Fruit fly (Drosophila melanogaster): ENCODE results near the gene CG43707.

CG43707 gene

DNA sequence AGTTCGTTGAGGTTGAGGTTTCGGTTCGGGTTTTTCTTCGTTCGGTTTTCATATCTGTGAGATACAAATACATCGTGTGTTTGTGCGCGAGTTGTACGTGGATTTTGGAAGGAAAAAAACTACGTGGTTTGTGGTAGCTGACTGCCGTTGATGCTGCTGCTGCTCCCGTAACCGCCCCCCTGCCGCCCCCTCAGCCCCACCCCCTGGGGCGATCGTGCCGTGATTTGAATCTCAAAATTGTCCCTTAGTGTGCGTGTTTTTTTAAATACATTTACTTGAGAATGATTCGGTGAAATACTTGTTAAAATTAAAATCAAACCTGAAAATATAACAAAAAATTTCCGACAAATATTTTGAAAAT is 15.0 kb downstream of the CG43707 start:
- no peak for TF ChIP-seq CG12605 (GFP tag; IDR thresholded peaks at IDR 0.05)
- TF ChIP-seq fd96Ca (GFP tag; IDR thresholded peaks at IDR 0.05): 0 out of 3 replicates have a peak, but pooled peaks have one; percentile 12
- no peak for TF ChIP-seq gl (tag; optimal IDR thresholded peaks at IDR 0.05)
- no peak for TF ChIP-seq Pif1A (GFP tag; optimal IDR thresholded peaks at IDR 0.05)
- TF ChIP-seq CG4496 (GFP tag; IDR thresholded peaks at IDR 0.05): peak; percentile 21; the same call in 1 of the 3 replicates
- TF ChIP-seq rn (GFP tag; IDR thresholded peaks at IDR 0.05): no peak

DNA sequence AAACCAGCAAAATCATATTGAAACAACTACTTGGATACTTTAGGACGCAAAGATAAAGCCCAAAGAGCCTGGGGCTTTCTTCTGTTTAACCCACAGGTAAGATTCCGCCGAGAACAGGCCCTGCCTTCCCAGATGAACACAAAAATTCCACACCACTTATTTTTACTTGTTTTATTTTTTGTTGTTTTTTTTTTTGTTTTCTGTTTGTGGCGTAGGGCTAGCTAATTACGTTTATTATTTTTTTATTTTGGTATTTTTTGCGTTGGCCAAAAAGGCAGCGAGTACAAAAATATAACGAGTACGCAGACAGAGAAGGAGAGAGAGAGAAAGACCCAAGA is 15.5 kb downstream of the CG43707 start:
- TF ChIP-seq CG12605 (GFP tag; IDR thresholded peaks at IDR 0.05) (0 out of 2 replicates have a peak, but pooled peaks have one; percentile 13), Pif1A (GFP tag; optimal IDR thresholded peaks at IDR 0.05) (peak; percentile 9), CG9948 (tag; optimal IDR thresholded peaks at IDR 0.05) (no peak)

- TF ChIP-seq EcR (GFP tag; optimal IDR thresholded peaks at IDR 0.05) (peak; percentile 89), CG10348 (GFP tag; IDR thresholded peaks at IDR 0.05) (no peak), CG14655 (GFP tag; optimal IDR thresholded peaks at IDR 0.05) (peak; percentile 82), D1 (tag; optimal IDR thresholded peaks at IDR 0.05) (peak; percentile 69), Snoo (tag; optimal IDR thresholded peaks at IDR 0.05) (peak; percentile 58), CG17806 (tag; optimal IDR thresholded peaks at IDR 0.05) (peak; percentile 67), CG32121 (GFP tag; IDR thresholded peaks at IDR 0.05) (peak; percentile 46; the same call in 1 of the 2 replicates), rn (GFP tag; IDR thresholded peaks at IDR 0.05) (no peak; the same call in 1 of the 2 replicates), Pif1B (GFP tag; optimal IDR thresholded peaks at IDR 0.05) (peak; percentile 74), gl (tag; optimal IDR thresholded peaks at IDR 0.05) (peak; percentile 15), CG9948 (tag; optimal IDR thresholded peaks at IDR 0.05) (peak; percentile 70), CG13204 (GFP tag; optimal IDR thresholded peaks at IDR 0.05) (peak; percentile 90), fd96Ca (GFP tag; IDR thresholded peaks at IDR 0.05) (peak; percentile 73), CG12605 (GFP tag; IDR thresholded peaks at IDR 0.05) (0 out of 2 replicates have a peak, but pooled peaks have one; percentile 8), CG34367 (tag; optimal IDR thresholded peaks at IDR 0.05) (peak; percentile 61), Pif1A (GFP tag; optimal IDR thresholded peaks at IDR 0.05) (peak; percentile 53), CG8159 (tag; optimal IDR thresholded peaks at IDR 0.05) (peak; percentile 83), CG4496 (GFP tag; IDR thresholded peaks at IDR 0.05) (peak; percentile 20; the same call in 1 of the 3 replicates), CG8301 (tag; optimal IDR thresholded peaks at IDR 0.05) (peak; percentile 69), Ets98B (GFP tag; IDR thresholded peaks at IDR 0.05) (peak; percentile 43), CG15710 (tag; optimal IDR thresholded peaks at IDR 0.05) (peak; percentile 76)
Measured at dm6 chr2L:3772937-3773623, 16.0 kb downstream of the CG43707 start.

dm6 chr2L:3773624-3773978 is 16.5 kb downstream of the CG43707 start:
- TF ChIP-seq CG17806 (tag; optimal IDR thresholded peaks at IDR 0.05) (no peak), CG34367 (tag; optimal IDR thresholded peaks at IDR 0.05) (no peak), CG9948 (tag; optimal IDR thresholded peaks at IDR 0.05) (no peak), fd96Ca (GFP tag; IDR thresholded peaks at IDR 0.05) (0 out of 3 replicates have a peak, but pooled peaks have one; percentile 11), EcR (GFP tag; optimal IDR thresholded peaks at IDR 0.05) (peak; percentile 70), CG4496 (GFP tag; IDR thresholded peaks at IDR 0.05) (no peak), CG32121 (GFP tag; IDR thresholded peaks at IDR 0.05) (no peak), CG8159 (tag; optimal IDR thresholded peaks at IDR 0.05) (no peak)

- TF ChIP-seq CG17806 (tag; optimal IDR thresholded peaks at IDR 0.05): peak; percentile 61
- peak; percentile 34 for TF ChIP-seq CG8301 (tag; optimal IDR thresholded peaks at IDR 0.05)
- no peak for TF ChIP-seq EcR (GFP tag; optimal IDR thresholded peaks at IDR 0.05)
- TF ChIP-seq Pif1A (GFP tag; optimal IDR thresholded peaks at IDR 0.05): peak; percentile 41
- TF ChIP-seq rn (GFP tag; IDR thresholded peaks at IDR 0.05): 0 out of 2 replicates have a peak, but pooled peaks have one; percentile 5
- no peak for TF ChIP-seq CG12605 (GFP tag; IDR thresholded peaks at IDR 0.05)
- no peak for TF ChIP-seq fd96Ca (GFP tag; IDR thresholded peaks at IDR 0.05)
- TF ChIP-seq CG13204 (GFP tag; optimal IDR thresholded peaks at IDR 0.05): no peak
- TF ChIP-seq CG15710 (tag; optimal IDR thresholded peaks at IDR 0.05): peak; percentile 47
- TF ChIP-seq CG14655 (GFP tag; optimal IDR thresholded peaks at IDR 0.05): peak; percentile 58
- no peak for TF ChIP-seq Ets98B (GFP tag; IDR thresholded peaks at IDR 0.05)
- no peak for TF ChIP-seq gl (tag; optimal IDR thresholded peaks at IDR 0.05)
- TF ChIP-seq D1 (tag; optimal IDR thresholded peaks at IDR 0.05): no peak
- TF ChIP-seq CG32121 (GFP tag; IDR thresholded peaks at IDR 0.05): no peak
- TF ChIP-seq CG8159 (tag; optimal IDR thresholded peaks at IDR 0.05): peak; percentile 67
- TF ChIP-seq CG4496 (GFP tag; IDR thresholded peaks at IDR 0.05): peak; percentile 20; the same call in 1 of the 3 replicates
- TF ChIP-seq CG34367 (tag; optimal IDR thresholded peaks at IDR 0.05): peak; percentile 17
- peak; percentile 63 for TF ChIP-seq CG9948 (tag; optimal IDR thresholded peaks at IDR 0.05)
- no peak for TF ChIP-seq Snoo (tag; optimal IDR thresholded peaks at IDR 0.05)
- no peak for TF ChIP-seq Pif1B (GFP tag; optimal IDR thresholded peaks at IDR 0.05)
- TF ChIP-seq CG10348 (GFP tag; IDR thresholded peaks at IDR 0.05): no peak
Measured at dm6 chr2L:3775767-3776351, 18.8 kb downstream of the CG43707 start.

- peak; percentile 67 for TF ChIP-seq Pif1A (GFP tag; optimal IDR thresholded peaks at IDR 0.05)
- TF ChIP-seq Snoo (tag; optimal IDR thresholded peaks at IDR 0.05): peak; percentile 75
- TF ChIP-seq Pif1B (GFP tag; optimal IDR thresholded peaks at IDR 0.05): peak; percentile 66
- TF ChIP-seq Ets98B (GFP tag; IDR thresholded peaks at IDR 0.05): peak; percentile 65
- TF ChIP-seq CG15710 (tag; optimal IDR thresholded peaks at IDR 0.05): peak; percentile 94
- TF ChIP-seq CG4496 (GFP tag; IDR thresholded peaks at IDR 0.05): peak; percentile 80
- peak; percentile 67 for TF ChIP-seq rn (GFP tag; IDR thresholded peaks at IDR 0.05)
- TF ChIP-seq CG12605 (GFP tag; IDR thresholded peaks at IDR 0.05): peak; percentile 87
- peak; percentile 88 for TF ChIP-seq CG34367 (tag; optimal IDR thresholded peaks at IDR 0.05)
- TF ChIP-seq CG8301 (tag; optimal IDR thresholded peaks at IDR 0.05): peak; percentile 86
- no peak for TF ChIP-seq fd96Ca (GFP tag; IDR thresholded peaks at IDR 0.05)
- peak; percentile 94 for TF ChIP-seq CG8159 (tag; optimal IDR thresholded peaks at IDR 0.05)
- TF ChIP-seq CG17806 (tag; optimal IDR thresholded peaks at IDR 0.05): peak; percentile 94
- peak; percentile 77 for TF ChIP-seq CG32121 (GFP tag; IDR thresholded peaks at IDR 0.05)
- peak; percentile 95 for TF ChIP-seq CG9948 (tag; optimal IDR thresholded peaks at IDR 0.05)
- TF ChIP-seq CG14655 (GFP tag; optimal IDR thresholded peaks at IDR 0.05): peak; percentile 89
- TF ChIP-seq CG13204 (GFP tag; optimal IDR thresholded peaks at IDR 0.05): peak; percentile 77
- peak; percentile 88 for TF ChIP-seq D1 (tag; optimal IDR thresholded peaks at IDR 0.05)
- TF ChIP-seq CG10348 (GFP tag; IDR thresholded peaks at IDR 0.05): no peak
- peak; percentile 52 for TF ChIP-seq gl (tag; optimal IDR thresholded peaks at IDR 0.05)
- TF ChIP-seq EcR (GFP tag; optimal IDR thresholded peaks at IDR 0.05): peak; percentile 54
Measured at dm6 chr2L:3776614-3777196, 19.6 kb downstream of the CG43707 start.

Data from whole organism, pupa.